Worm (Caenorhabditis elegans) whole organism, late embryonic: ENCODE results near the gene mmad-1.
A peak's percentile ranks its signal among the peaks of the same experiment; 100 is the strongest.

Source experiments
- C38D4.7 ChIP-seq: fragments of 200-800 bp; sonication (Bioruptor generic); optimal IDR thresholded peaks from 2 replicates; lab custom pipeline; 2018; ENCODE audit warnings: mild to moderate bottlenecking, missing genetic modification characterization, moderate library complexity, missing compliant biosample characterization
- F13H6.1 ChIP-seq: sonication (generic microtip); optimal IDR thresholded peaks from 2 replicates; lab custom pipeline; 2016; ENCODE audit warnings: missing genetic modification characterization, missing compliant biosample characterization
- K09A11.1 ChIP-seq: sonication (generic microtip); optimal IDR thresholded peaks from 2 replicates; lab custom pipeline; 2017; ENCODE audit warnings: antibody characterized with exemption, mild to moderate bottlenecking, missing genetic modification characterization, missing compliant biosample characterization; ENCODE audit not compliant: insufficient read depth
- Y22D7AL.16 ChIP-seq: sonication (generic microtip); optimal IDR thresholded peaks from 2 replicates; lab custom pipeline; 2016; ENCODE audit warnings: missing genetic modification characterization, missing compliant biosample characterization
- ahr-1 ChIP-seq: sonication (generic microtip); optimal IDR thresholded peaks from 2 replicates; lab custom pipeline; 2016; ENCODE audit warnings: missing genetic modification characterization, missing compliant biosample characterization
- ceh-14 ChIP-seq: sonication (generic microtip); optimal IDR thresholded peaks from 2 replicates; lab custom pipeline; 2016; ENCODE audit warnings: missing genotype, missing genetic modification characterization, missing compliant biosample characterization
- ceh-18 ChIP-seq: sonication (generic microtip); optimal IDR thresholded peaks from 2 replicates; lab custom pipeline; 2016; ENCODE audit warnings: missing genetic modification characterization, missing compliant biosample characterization
- ceh-2 ChIP-seq: sonication (generic microtip); optimal IDR thresholded peaks from 2 replicates; lab custom pipeline; 2016; ENCODE audit warnings: missing genotype, missing genetic modification characterization, missing compliant biosample characterization
- ceh-24 ChIP-seq: sonication (generic microtip); optimal IDR thresholded peaks from 2 replicates; lab custom pipeline; 2016; ENCODE audit warnings: mild to moderate bottlenecking, missing genetic modification characterization, missing compliant biosample characterization
- ceh-34 ChIP-seq: sonication (generic microtip); optimal IDR thresholded peaks from 2 replicates; lab custom pipeline; 2016; ENCODE audit warnings: mild to moderate bottlenecking, missing genetic modification characterization, missing compliant biosample characterization
- ceh-45 ChIP-seq: fragments of 200-800 bp; sonication (Bioruptor generic); IDR thresholded peaks from 2 replicates; pipeline ENCODE4 v1.3.6; 2022; ENCODE audit warnings: missing genetic modification reagents, missing genetic modification characterization, missing compliant biosample characterization
- ceh-48 ChIP-seq: sonication (generic microtip); optimal IDR thresholded peaks from 2 replicates; lab custom pipeline; 2016; ENCODE audit warnings: missing genetic modification characterization, inconsistent platforms, missing compliant biosample characterization
- ceh-6 ChIP-seq: fragments of 200-800 bp; sonication (Bioruptor generic); optimal IDR thresholded peaks from 2 replicates; lab custom pipeline; 2018; ENCODE audit warnings: mild to moderate bottlenecking, missing genetic modification characterization, missing compliant biosample characterization
- che-1 ChIP-seq: sonication (generic microtip); optimal IDR thresholded peaks from 2 replicates; lab custom pipeline; 2016; ENCODE audit warnings: mild to moderate bottlenecking, missing genetic modification characterization, missing compliant biosample characterization
- dmd-4 ChIP-seq: sonication (generic microtip); optimal IDR thresholded peaks from 2 replicates; lab custom pipeline; 2016; ENCODE audit warnings: borderline replicate concordance, missing genetic modification characterization, missing compliant biosample characterization
- ets-4 ChIP-seq: sonication (generic microtip); optimal IDR thresholded peaks from 2 replicates; lab custom pipeline; 2016; ENCODE audit warnings: missing genetic modification characterization, missing compliant biosample characterization
- eyg-1 ChIP-seq: sonication (generic microtip); optimal IDR thresholded peaks from 2 replicates; lab custom pipeline; 2016; ENCODE audit warnings: missing genotype, missing genetic modification characterization, missing compliant biosample characterization
- fkh-10 ChIP-seq: fragments of 150-350 bp; optimal IDR thresholded peaks from 2 replicates; lab custom pipeline; 2014; ENCODE audit warnings: missing biosample characterization, missing genetic modification reagents, missing genetic modification characterization
- gmeb-2 ChIP-seq: sonication (generic microtip); optimal IDR thresholded peaks from 2 replicates; lab custom pipeline; 2016; ENCODE audit warnings: missing genetic modification characterization, inconsistent platforms, missing compliant biosample characterization
- hlh-30 ChIP-seq: sonication (generic microtip); optimal IDR thresholded peaks from 2 replicates; lab custom pipeline; 2017; ENCODE audit warnings: antibody characterized with exemption, missing genetic modification characterization, missing compliant biosample characterization; ENCODE audit not compliant: insufficient read depth
- hlh-6 ChIP-seq: sonication (generic microtip); optimal IDR thresholded peaks from 2 replicates; lab custom pipeline; 2016; ENCODE audit warnings: missing genotype, missing genetic modification characterization, missing compliant biosample characterization
- hlh-8 ChIP-seq: sonication (generic microtip); optimal IDR thresholded peaks from 2 replicates; lab custom pipeline; 2016; ENCODE audit warnings: missing genotype, missing genetic modification characterization, missing compliant biosample characterization
- lim-6 ChIP-seq: sonication (generic microtip); optimal IDR thresholded peaks from 2 replicates; lab custom pipeline; 2016; ENCODE audit warnings: missing genetic modification characterization, missing compliant biosample characterization
- lin-11 ChIP-seq: fragments of 200-800 bp; sonication (Bioruptor generic); optimal IDR thresholded peaks from 2 replicates; lab custom pipeline; 2018; ENCODE audit warnings: mild to moderate bottlenecking, missing genetic modification characterization, missing compliant biosample characterization
- nfya-1 ChIP-seq: sonication (generic microtip); optimal IDR thresholded peaks from 2 replicates; lab custom pipeline; 2017; ENCODE audit warnings: missing genetic modification characterization, mild to moderate bottlenecking, missing compliant biosample characterization, antibody characterized with exemption, moderate library complexity
- nhr-11 ChIP-seq: fragments of 150-350 bp; optimal IDR thresholded peaks from 2 replicates; lab custom pipeline; 2014; ENCODE audit warnings: missing biosample characterization, missing genetic modification characterization
- npax-4 ChIP-seq: sonication (generic microtip); optimal IDR thresholded peaks from 2 replicates; lab custom pipeline; 2016; ENCODE audit warnings: missing genetic modification characterization, missing compliant biosample characterization
- pag-3 ChIP-seq: sonication (generic microtip); optimal IDR thresholded peaks from 2 replicates; lab custom pipeline; 2016; ENCODE audit warnings: missing compliant biosample characterization, missing genetic modification characterization, borderline replicate concordance
- pat-9 ChIP-seq: fragments of 200-800 bp; sonication (Bioruptor generic); optimal IDR thresholded peaks from 2 replicates; lab custom pipeline; 2018; ENCODE audit warnings: mild to moderate bottlenecking, missing genetic modification characterization, moderate library complexity, missing compliant biosample characterization
- pha-2 ChIP-seq: sonication (generic microtip); optimal IDR thresholded peaks from 2 replicates; lab custom pipeline; 2017; ENCODE audit warnings: mild to moderate bottlenecking, missing genetic modification characterization, missing compliant biosample characterization
- pha-4 ChIP-seq: fragments of 150-350 bp; optimal IDR thresholded peaks from 2 replicates; lab custom pipeline; 2018; ENCODE audit warnings: missing biosample characterization, missing genetic modification reagents, missing genetic modification characterization
- pqm-1 ChIP-seq: sonication (generic microtip); optimal IDR thresholded peaks from 2 replicates; lab custom pipeline; 2016; ENCODE audit warnings: missing genetic modification characterization, missing compliant biosample characterization
- sdc-2 ChIP-seq: sonication (generic microtip); optimal IDR thresholded peaks from 2 replicates; lab custom pipeline; 2016; ENCODE audit warnings: missing genotype, missing genetic modification characterization, missing compliant biosample characterization
- sox-4 ChIP-seq: sonication (generic microtip); optimal IDR thresholded peaks from 2 replicates; lab custom pipeline; 2017; ENCODE audit warnings: mild to moderate bottlenecking, missing genetic modification characterization, inconsistent platforms, missing compliant biosample characterization
- syd-9 ChIP-seq: sonication (generic microtip); optimal IDR thresholded peaks from 2 replicates; lab custom pipeline; 2016; ENCODE audit warnings: mild to moderate bottlenecking, missing genetic modification characterization, moderate library complexity, missing compliant biosample characterization
- tbx-2 ChIP-seq: sonication (generic microtip); optimal IDR thresholded peaks from 2 replicates; lab custom pipeline; 2016; ENCODE audit warnings: missing genetic modification characterization, missing compliant biosample characterization
- tbx-7 ChIP-seq: sonication (generic microtip); optimal IDR thresholded peaks from 2 replicates; lab custom pipeline; 2016; ENCODE audit warnings: missing genotype, missing genetic modification characterization, missing compliant biosample characterization
- ttx-3 ChIP-seq: sonication (generic microtip); optimal IDR thresholded peaks from 2 replicates; lab custom pipeline; 2016; ENCODE audit warnings: missing genetic modification reagents, missing genetic modification characterization, missing compliant biosample characterization
- unc-42 ChIP-seq: sonication (generic microtip); optimal IDR thresholded peaks from 2 replicates; lab custom pipeline; 2016; ENCODE audit warnings: missing genotype, missing genetic modification characterization, missing compliant biosample characterization
- unc-55 ChIP-seq: sonication (generic microtip); optimal IDR thresholded peaks from 2 replicates; lab custom pipeline; 2017; ENCODE audit warnings: missing biosample characterization, missing genetic modification reagents, missing genetic modification characterization
- unc-86 ChIP-seq: sonication (generic microtip); optimal IDR thresholded peaks from 2 replicates; lab custom pipeline; 2016; ENCODE audit warnings: missing genetic modification characterization, missing compliant biosample characterization
- zip-5 ChIP-seq: sonication (generic microtip); optimal IDR thresholded peaks from 2 replicates; lab custom pipeline; 2016; ENCODE audit warnings: missing genetic modification characterization, missing compliant biosample characterization
- ztf-16 ChIP-seq: sonication (generic microtip); optimal IDR thresholded peaks from 2 replicates; lab custom pipeline; 2017; ENCODE audit warnings: missing genetic modification characterization, missing compliant biosample characterization

mmad-1 gene

ce11 chrIII:13548982-13549381, at the start of gene mmad-1:
mmad-1 (minus strand) TSS chrIII:13549005.
- TF ChIP-seq unc-42 (tag; lab: Kevin White, UChicago) (peak; percentile 18), unc-55 (peak; percentile 99), F13H6.1 (tag; lab: Kevin White, UChicago) (no peak), hlh-30 (peak; percentile 42), ets-4 (tag; lab: Kevin White, UChicago) (no peak), nfya-1 (tag; lab: Kevin White, UChicago) (peak; percentile 8)

ce11 chrIII:13581727-13582126, 32.9 kb upstream of the mmad-1 start:
- TF ChIP-seq zip-5 (tag; lab: Kevin White, UChicago) (no peak), hlh-8 (tag; lab: Kevin White, UChicago) (no peak), ceh-34 (tag; lab: Kevin White, UChicago) (no peak), ttx-3 (tag; lab: Kevin White, UChicago) (no peak), dmd-4 (tag; lab: Kevin White, UChicago) (no peak), npax-4 (no peak), pat-9 (tag; lab: Kevin White, UChicago) (no peak), eyg-1 (no peak), pqm-1 (no peak), pha-2 (tag; lab: Kevin White, UChicago) (no peak), nfya-1 (tag; lab: Kevin White, UChicago) (no peak), ceh-6 (GFP tag; lab: Kevin White, UChicago) (no peak)
- TF ChIP-seq, all 69 proteins: peak for 0

ce11 chrIII:13580538-13580937, 31.7 kb upstream of the mmad-1 start, which contains the start of gene T05D4.5:
T05D4.5 (plus strand) TSS chrIII:13580838.
- TF ChIP-seq ztf-16, result no peak
- no peak for TF ChIP-seq unc-42 (tag; lab: Kevin White, UChicago)
- TF ChIP-seq sox-4, result no peak
- no peak for TF ChIP-seq fkh-10 (GFP tag; lab: Kevin White, UChicago)
- TF ChIP-seq ceh-45 (GFP tag; lab: Robert Waterston, UW), result no peak
- no peak for TF ChIP-seq pha-2 (tag; lab: Kevin White, UChicago)
- TF ChIP-seq ceh-24 (tag; lab: Kevin White, UChicago), result no peak
- TF ChIP-seq tbx-2 (tag; lab: Kevin White, UChicago), result no peak
- TF ChIP-seq ceh-18 (tag; lab: Kevin White, UChicago), result no peak
- no peak for TF ChIP-seq tbx-7
- no peak for TF ChIP-seq gmeb-2
- TF ChIP-seq ahr-1 (tag; lab: Kevin White, UChicago), result no peak

ce11 chrIII:13580076-13580475, 31.3 kb upstream of the mmad-1 start:
- TF ChIP-seq pqm-1 (no peak), lin-11 (tag; lab: Kevin White, UChicago) (no peak), ceh-2 (tag; lab: Kevin White, UChicago) (no peak), che-1 (no peak), ztf-16 (no peak), ceh-48 (tag; lab: Kevin White, UChicago) (no peak), syd-9 (tag; lab: Kevin White, UChicago) (no peak), unc-42 (tag; lab: Kevin White, UChicago) (no peak), pag-3 (no peak)

ce11 chrIII:13575610-13576232, 26.9 kb upstream of the mmad-1 start, which contains the start of gene osm-7:
osm-7 (plus strand) TSS chrIII:13576182.
- TF ChIP-seq ceh-14 (tag; lab: Kevin White, UChicago), result no peak
- no peak for TF ChIP-seq ahr-1 (tag; lab: Kevin White, UChicago)
- no peak for TF ChIP-seq Y22D7AL.16
- no peak for TF ChIP-seq pha-4 (tag; lab: Kevin White, UChicago)
- TF ChIP-seq che-1, result no peak
- no peak for TF ChIP-seq tbx-2 (tag; lab: Kevin White, UChicago)
- TF ChIP-seq eyg-1, result no peak
- no peak for TF ChIP-seq lim-6 (tag; lab: Kevin White, UChicago)
- TF ChIP-seq hlh-8 (tag; lab: Kevin White, UChicago), result no peak
- TF ChIP-seq K09A11.1 (tag; lab: Kevin White, UChicago), result no peak
- TF ChIP-seq sdc-2 (tag; lab: Kevin White, UChicago), result no peak
- TF ChIP-seq unc-86 (tag; lab: Kevin White, UChicago), result no peak
- TF ChIP-seq hlh-6 (tag; lab: Kevin White, UChicago), result no peak
- no peak for TF ChIP-seq nhr-11
- no peak for TF ChIP-seq C38D4.7 (GFP tag; lab: Kevin White, UChicago)
- TF ChIP-seq ttx-3 (tag; lab: Kevin White, UChicago), result no peak
- no peak for TF ChIP-seq lin-11 (tag; lab: Kevin White, UChicago)
- TF ChIP-seq ceh-24 (tag; lab: Kevin White, UChicago), result no peak
